1 fruit fly cellular context compared by ENCODE assay signal in the genomic region with DNA sequence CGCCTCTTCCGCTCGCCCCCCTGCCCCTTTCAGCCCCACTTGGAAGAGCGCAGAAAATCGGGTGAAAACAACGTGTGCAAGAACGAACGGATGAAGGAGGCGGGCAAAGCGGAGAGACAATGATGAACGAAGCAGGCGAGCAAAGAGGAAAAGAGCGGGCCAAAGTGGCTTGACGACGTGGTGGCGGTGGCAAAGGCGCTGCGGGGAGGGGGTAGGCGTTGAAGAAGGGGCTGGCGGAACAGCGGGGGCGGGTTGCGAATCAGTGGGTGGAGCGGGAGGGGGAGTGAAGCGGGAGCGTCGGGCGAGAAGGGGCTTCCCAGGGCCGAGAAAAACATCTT.
TF ChIP-seq lines count a peak whose summit lies in the region.

No protein-coding gene starts in this region.

TF ChIP-seq in whole organism, embryonic, 481 proteins besides CTCF, POLR2A, EP300 and RAD21 (continued from another document):
- TF ChIP-seq HmgZ (tag; optimal IDR thresholded peaks at IDR 0.05; lab: Kevin White, UChicago), result peak; percentile 6
- TF ChIP-seq CG8281 (tag; optimal IDR thresholded peaks at IDR 0.05; lab: Kevin White, UChicago), result no peak
- TF ChIP-seq gcm (GFP tag; optimal IDR thresholded peaks at IDR 0.05; lab: Kevin White, UChicago), result no peak
- TF ChIP-seq maf-S (GFP tag; optimal IDR thresholded peaks at IDR 0.05; lab: Kevin White, UChicago), result no peak
- TF ChIP-seq NK7.1 (GFP tag; optimal IDR thresholded peaks at IDR 0.05; lab: Kevin White, UChicago), result no peak
- no peak for TF ChIP-seq CG7357 (GFP tag; IDR thresholded peaks at IDR 0.05; lab: Robert Waterston, UW)
- no peak for TF ChIP-seq CG11504 (tag; optimal IDR thresholded peaks at IDR 0.05; lab: Kevin White, UChicago)
- no peak for TF ChIP-seq dmrt99B (tag; optimal IDR thresholded peaks at IDR 0.05; lab: Kevin White, UChicago)
- TF ChIP-seq CG2129 (GFP tag; IDR thresholded peaks at IDR 0.05; lab: Robert Waterston, UW; ENCODE audit: partially characterized antibody), result no peak
- no peak for TF ChIP-seq chif (GFP tag; optimal IDR thresholded peaks at IDR 0.05; lab: Kevin White, UChicago)
- TF ChIP-seq Ssrp (tag; optimal IDR thresholded peaks at IDR 0.05; lab: Kevin White, UChicago), result no peak
- TF ChIP-seq YL-1 (GFP tag; optimal IDR thresholded peaks at IDR 0.05; lab: Kevin White, UChicago), result no peak
- 0 out of 2 replicates have a peak, but pooled peaks have one; percentile 21 for TF ChIP-seq CG31224 (GFP tag; IDR thresholded peaks at IDR 0.05; lab: Robert Waterston, UW)
- TF ChIP-seq chinmo (GFP tag; IDR thresholded peaks at IDR 0.05; lab: Robert Waterston, UW; ENCODE audit: partially characterized antibody), result peak; percentile 89; the same call in 1 of the 4 replicates
- TF ChIP-seq Poxn (GFP tag; IDR thresholded peaks at IDR 0.05; lab: Robert Waterston, UW), result no peak
- no peak for TF ChIP-seq CG12942 (GFP tag; optimal IDR thresholded peaks at IDR 0.05; lab: Kevin White, UChicago)
- TF ChIP-seq Nf-YB (GFP tag; optimal IDR thresholded peaks at IDR 0.05; lab: Kevin White, UChicago), result no peak
- TF ChIP-seq lmd (GFP tag; IDR thresholded peaks at IDR 0.05; lab: Robert Waterston, UW), result no peak
- TF ChIP-seq pros (GFP tag; optimal IDR thresholded peaks at IDR 0.05; lab: Kevin White, UChicago), result no peak
- no peak for TF ChIP-seq CG11085 (GFP tag; IDR thresholded peaks at IDR 0.05; lab: Robert Waterston, UW)
- no peak for TF ChIP-seq Abd-B (GFP tag; optimal IDR thresholded peaks at IDR 0.05; lab: Kevin White, UChicago)
- no peak for TF ChIP-seq odd (GFP tag; optimal IDR thresholded peaks at IDR 0.05; lab: Kevin White, UChicago)
- TF ChIP-seq twi (tag; optimal IDR thresholded peaks at IDR 0.05; lab: Kevin White, UChicago), result no peak
- TF ChIP-seq CG1529 (GFP tag; optimal IDR thresholded peaks at IDR 0.05; lab: Kevin White, UChicago), result no peak
- no peak for TF ChIP-seq CG11247 (GFP tag; IDR thresholded peaks at IDR 0.05; lab: Robert Waterston, UW)
- TF ChIP-seq CG2202 (tag; optimal IDR thresholded peaks at IDR 0.05; lab: Kevin White, UChicago), result no peak
- no peak for TF ChIP-seq trem (tag; optimal IDR thresholded peaks at IDR 0.05; lab: Kevin White, UChicago)
- no peak for TF ChIP-seq CG12299 (tag; optimal IDR thresholded peaks at IDR 0.05; lab: Kevin White, UChicago)
- peak in 1 of 2 experiments; percentile 5 for TF ChIP-seq Dfd (GFP tag; optimal IDR thresholded peaks at IDR 0.05; lab: Kevin White, UChicago)
- no peak for TF ChIP-seq CG33557 (GFP tag; optimal IDR thresholded peaks at IDR 0.05; lab: Kevin White, UChicago)
- no peak for TF ChIP-seq emc (GFP tag; optimal IDR thresholded peaks at IDR 0.05; lab: Kevin White, UChicago)
- peak; percentile 62 for TF ChIP-seq D19A (tag; optimal IDR thresholded peaks at IDR 0.05; lab: Kevin White, UChicago)
- no peak for TF ChIP-seq inv (GFP tag; IDR thresholded peaks at IDR 0.05; lab: Robert Waterston, UW; ENCODE audit: partially characterized antibody)
- TF ChIP-seq abd-A (tag; optimal IDR thresholded peaks at IDR 0.05; lab: Kevin White, UChicago), result no peak
- TF ChIP-seq phol (tag; optimal IDR thresholded peaks at IDR 0.05; lab: Kevin White, UChicago), result no peak
- TF ChIP-seq Rx (GFP tag; IDR thresholded peaks at IDR 0.05; lab: Robert Waterston, UW), result no peak
- no peak for TF ChIP-seq CG6854 (GFP tag; optimal IDR thresholded peaks at IDR 0.05; lab: Kevin White, UChicago)
- no peak for TF ChIP-seq Hsf (GFP tag; optimal IDR thresholded peaks at IDR 0.05; lab: Kevin White, UChicago)
- peak; percentile 55 for TF ChIP-seq CG32532 (GFP tag; IDR thresholded peaks at IDR 0.05; lab: Robert Waterston, UW)
- peak; percentile 100 for TF ChIP-seq crol (GFP tag; IDR thresholded peaks at IDR 0.05; lab: Robert Waterston, UW)
- TF ChIP-seq Dad (GFP tag; optimal IDR thresholded peaks at IDR 0.05; lab: Kevin White, UChicago), result no peak
- no peak for TF ChIP-seq CG7987 (GFP tag; optimal IDR thresholded peaks at IDR 0.05; lab: Kevin White, UChicago)
- no peak for TF ChIP-seq ab (GFP tag; optimal IDR thresholded peaks at IDR 0.05; lab: Kevin White, UChicago)
- no peak for TF ChIP-seq CG6254 (GFP tag; optimal IDR thresholded peaks at IDR 0.05; lab: Kevin White, UChicago)
- TF ChIP-seq tio (GFP tag; optimal IDR thresholded peaks at IDR 0.05; lab: Kevin White, UChicago), result no peak
- TF ChIP-seq CG10366 (GFP tag; IDR thresholded peaks at IDR 0.05; lab: Robert Waterston, UW), result no peak
- no peak for TF ChIP-seq wor (GFP tag; IDR thresholded peaks at IDR 0.05; lab: Robert Waterston, UW)
- 0 out of 2 replicates have a peak, but pooled peaks have one; percentile 19 for TF ChIP-seq sisA (GFP tag; IDR thresholded peaks at IDR 0.05; lab: Robert Waterston, UW)
- TF ChIP-seq ftz-f1 (GFP tag; optimal IDR thresholded peaks at IDR 0.05; lab: Kevin White, UChicago), result peak; percentile 3
- TF ChIP-seq CG3995 (GFP tag; optimal IDR thresholded peaks at IDR 0.05; lab: Kevin White, UChicago), result no peak
- TF ChIP-seq cad (GFP tag; optimal IDR thresholded peaks at IDR 0.05; lab: Kevin White, UChicago), result no peak
- no peak for TF ChIP-seq Gug (GFP tag; IDR thresholded peaks at IDR 0.05; lab: Robert Waterston, UW)
- TF ChIP-seq CG3726 (GFP tag; IDR thresholded peaks at IDR 0.05; lab: Robert Waterston, UW), result no peak
- TF ChIP-seq chn (GFP tag; optimal IDR thresholded peaks at IDR 0.05; lab: Kevin White, UChicago), result no peak
- TF ChIP-seq psq (GFP tag; optimal IDR thresholded peaks at IDR 0.05; lab: Kevin White, UChicago), result peak; percentile 100
- no peak for TF ChIP-seq Ptx1 (GFP tag; IDR thresholded peaks at IDR 0.05; lab: Robert Waterston, UW)
- TF ChIP-seq dm (GFP tag; optimal IDR thresholded peaks at IDR 0.05; lab: Kevin White, UChicago), result no peak
- no peak for TF ChIP-seq CG18011 (GFP tag; optimal IDR thresholded peaks at IDR 0.05; lab: Kevin White, UChicago)
- peak; percentile 34; the same call in 1 of the 2 replicates for TF ChIP-seq unc-4 (GFP tag; IDR thresholded peaks at IDR 0.05; lab: Robert Waterston, UW; ENCODE audit: partially characterized antibody)
- no peak for TF ChIP-seq gcm2 (GFP tag; optimal IDR thresholded peaks at IDR 0.05; lab: Kevin White, UChicago)
- no peak for TF ChIP-seq sens (GFP tag; lab: Kevin White, UChicago)
- TF ChIP-seq gem (tag; optimal IDR thresholded peaks at IDR 0.05; lab: Kevin White, UChicago), result no peak
- TF ChIP-seq Meics (GFP tag; optimal IDR thresholded peaks at IDR 0.05; lab: Kevin White, UChicago), result no peak
- no peak for TF ChIP-seq HLH54F (GFP tag; optimal IDR thresholded peaks at IDR 0.05; lab: Kevin White, UChicago)
- no peak for TF ChIP-seq CG33213 (GFP tag; optimal IDR thresholded peaks at IDR 0.05; lab: Kevin White, UChicago)
- TF ChIP-seq CG9797 (GFP tag; optimal IDR thresholded peaks at IDR 0.05; lab: Kevin White, UChicago), result no peak
- TF ChIP-seq trh (GFP tag; optimal IDR thresholded peaks at IDR 0.05; lab: Kevin White, UChicago), result no peak
- TF ChIP-seq HHEX (GFP tag; optimal IDR thresholded peaks at IDR 0.05; lab: Kevin White, UChicago), result no peak
- no peak for TF ChIP-seq exex (tag; optimal IDR thresholded peaks at IDR 0.05; lab: Kevin White, UChicago)
- TF ChIP-seq bigmax (GFP tag; optimal IDR thresholded peaks at IDR 0.05; lab: Kevin White, UChicago), result no peak
- no peak for TF ChIP-seq btn (GFP tag; optimal IDR thresholded peaks at IDR 0.05; lab: Kevin White, UChicago)
- TF ChIP-seq CG14667 (GFP tag; IDR thresholded peaks at IDR 0.05; lab: Robert Waterston, UW), result no peak
- no peak for TF ChIP-seq crp (GFP tag; optimal IDR thresholded peaks at IDR 0.05; lab: Kevin White, UChicago)
- TF ChIP-seq CG10654 (GFP tag; optimal IDR thresholded peaks at IDR 0.05; lab: Kevin White, UChicago), result no peak
- no peak for TF ChIP-seq CG10147 (GFP tag; optimal IDR thresholded peaks at IDR 0.05; lab: Kevin White, UChicago)
- no peak for TF ChIP-seq Xbp1 (GFP tag; optimal IDR thresholded peaks at IDR 0.05; lab: Kevin White, UChicago)
- no peak for TF ChIP-seq Myb (GFP tag; optimal IDR thresholded peaks at IDR 0.05; lab: Kevin White, UChicago)
- no peak for TF ChIP-seq Lpt (GFP tag; optimal IDR thresholded peaks at IDR 0.05; lab: Kevin White, UChicago)
- peak; percentile 20 for TF ChIP-seq CG13894 (tag; optimal IDR thresholded peaks at IDR 0.05; lab: Kevin White, UChicago)
- no peak for TF ChIP-seq Gsc (GFP tag; IDR thresholded peaks at IDR 0.05; lab: Robert Waterston, UW)
- TF ChIP-seq CG6175 (GFP tag; IDR thresholded peaks at IDR 0.05; lab: Robert Waterston, UW), result peak; percentile 51; the same call in 1 of the 3 replicates
- TF ChIP-seq nom (GFP tag; optimal IDR thresholded peaks at IDR 0.05; lab: Kevin White, UChicago), result no peak
- TF ChIP-seq ci (GFP tag; IDR thresholded peaks at IDR 0.05; lab: Robert Waterston, UW), result no peak
- TF ChIP-seq CG6813 (GFP tag; optimal IDR thresholded peaks at IDR 0.05; lab: Kevin White, UChicago), result no peak
- TF ChIP-seq CG6683 (GFP tag; optimal IDR thresholded peaks at IDR 0.05; lab: Kevin White, UChicago), result no peak
- no peak for TF ChIP-seq bsh (GFP tag; optimal IDR thresholded peaks at IDR 0.05; lab: Kevin White, UChicago)
- no peak for TF ChIP-seq Mrtf (GFP tag; IDR thresholded peaks at IDR 0.05; lab: Robert Waterston, UW)
- TF ChIP-seq grau (tag; optimal IDR thresholded peaks at IDR 0.05; lab: Kevin White, UChicago), result no peak
